Worm (Caenorhabditis elegans): ENCODE results near the gene del-7.

The del-7 gene

DNA sequence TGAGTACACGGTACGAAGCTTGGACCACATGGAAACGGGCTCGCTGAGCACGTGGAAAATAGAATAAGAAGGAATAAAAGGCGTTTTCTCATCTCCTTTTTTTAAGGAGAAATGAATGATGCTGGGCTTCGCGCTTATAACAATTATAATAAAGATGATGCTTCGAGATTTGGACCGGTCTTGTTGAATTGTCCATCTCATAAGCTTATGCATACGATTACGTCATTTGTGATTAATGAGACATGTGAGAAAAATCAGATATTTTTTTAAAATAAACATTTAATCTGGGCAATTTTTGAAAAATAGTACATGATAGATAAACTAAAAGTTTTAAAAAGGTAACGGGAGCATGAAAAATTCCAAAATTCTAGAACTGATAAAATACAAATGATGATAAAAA, 3.0 kb upstream of the del-7 start, which contains the start of gene C46A5.4:
Gene C46A5.4, minus strand, starts transcription at position 101 of the 400 bp plus-strand sequence.
- no peak for TF ChIP-seq dve-1 (tag; optimal IDR thresholded peaks at IDR 0.05; ENCODE audit: insufficient read depth)
- no peak for TF ChIP-seq ceh-20 (GFP tag; IDR thresholded peaks at IDR 0.05)
- TF ChIP-seq nhr-11 (tag; optimal IDR thresholded peaks at IDR 0.05), result no peak
- TF ChIP-seq snpc-4 (tag; optimal IDR thresholded peaks at IDR 0.05), result no peak
- TF ChIP-seq F10B5.3 (tag; optimal IDR thresholded peaks at IDR 0.05), result no peak
- TF ChIP-seq lir-3 (tag; optimal IDR thresholded peaks at IDR 0.05), result no peak
- TF ChIP-seq nhr-42 (GFP tag; IDR thresholded peaks at IDR 0.05), result no peak
- no peak for TF ChIP-seq skn-1 (tag; optimal IDR thresholded peaks at IDR 0.05)
- no peak for TF ChIP-seq nhr-10 (tag; optimal IDR thresholded peaks at IDR 0.05)
- no peak for TF ChIP-seq nhr-28 (tag; optimal IDR thresholded peaks at IDR 0.05)
- no peak for TF ChIP-seq madf-5 (GFP tag; IDR thresholded peaks at IDR 0.05)
- no peak for TF ChIP-seq lin-13 (GFP tag; optimal IDR thresholded peaks at IDR 0.05)
- TF ChIP-seq dmd-6 (GFP tag; IDR thresholded peaks at IDR 0.05), result no peak
- TF ChIP-seq set-16 (GFP tag; IDR thresholded peaks at IDR 0.05), result no peak
- TF ChIP-seq daf-8 (GFP tag; IDR thresholded peaks at IDR 0.05), result no peak
- no peak for TF ChIP-seq nhr-6 (tag; optimal IDR thresholded peaks at IDR 0.05)
- TF ChIP-seq F26F4.8 (GFP tag; conservative IDR thresholded peaks at IDR 0.05), result no peak
- no peak for TF ChIP-seq spr-3 (GFP tag; optimal IDR thresholded peaks at IDR 0.05)

DNA sequence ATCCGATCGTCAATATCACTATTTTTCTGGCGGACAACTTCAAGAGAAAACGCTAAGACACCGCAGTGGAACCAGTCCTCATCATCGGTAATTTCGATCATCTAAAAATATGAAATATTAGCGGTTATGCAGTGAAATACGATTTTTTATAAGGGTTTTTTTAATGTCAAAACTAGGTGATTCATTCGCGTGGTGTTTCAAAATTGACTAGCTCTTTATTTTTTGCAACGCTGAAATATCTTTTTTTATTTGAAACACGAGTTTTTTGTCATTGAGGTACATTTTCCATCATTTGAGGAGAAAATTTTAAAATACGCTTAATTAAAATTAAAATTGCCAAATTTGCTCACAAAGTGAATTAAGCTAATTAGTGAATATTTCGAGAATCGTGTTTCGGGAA, 690 bp upstream of the del-7 start, which contains the start of gene dsb-3:
Gene dsb-3, minus strand, starts transcription at position 101 of the 400 bp plus-strand sequence.
- TF ChIP-seq jun-1 (tag; optimal IDR thresholded peaks at IDR 0.05), result no peak
- no peak for TF ChIP-seq nhr-6 (tag; optimal IDR thresholded peaks at IDR 0.05)
- no peak for TF ChIP-seq mxl-2 (GFP tag; conservative IDR thresholded peaks at IDR 0.05)

- TF ChIP-seq spr-3 (GFP tag; optimal IDR thresholded peaks at IDR 0.05) (no peak), ceh-20 (GFP tag; IDR thresholded peaks at IDR 0.05) (no peak), dve-1 (tag; optimal IDR thresholded peaks at IDR 0.05; ENCODE audit: insufficient read depth) (no peak), F37D6.2 (tag; optimal IDR thresholded peaks at IDR 0.05) (no peak), saeg-2 (GFP tag; IDR thresholded peaks at IDR 0.05) (no peak), Y5F2A.4 (GFP tag; optimal IDR thresholded peaks at IDR 0.05) (no peak), mes-2 (tag; optimal IDR thresholded peaks at IDR 0.05; ENCODE audit: poor library complexity, severe bottlenecking) (no peak), ZK546.5 (tag; optimal IDR thresholded peaks at IDR 0.05) (no peak), set-16 (GFP tag; IDR thresholded peaks at IDR 0.05) (no peak), zfp-2 (tag; optimal IDR thresholded peaks at IDR 0.05) (no peak), zip-2 (tag; optimal IDR thresholded peaks at IDR 0.05) (no peak), cey-2 (tag; optimal IDR thresholded peaks at IDR 0.05; ENCODE audit: borderline replicate concordance, insufficient read depth) (no peak), zag-1 (tag; optimal IDR thresholded peaks at IDR 0.05) (no peak), pqm-1 (tag; optimal IDR thresholded peaks at IDR 0.05) (no peak), lin-39 (tag; optimal IDR thresholded peaks at IDR 0.05) (no peak), tra-1 (GFP tag; IDR thresholded peaks at IDR 0.05) (no peak), daf-8 (GFP tag; IDR thresholded peaks at IDR 0.05) (no peak), hlh-11 (tag; optimal IDR thresholded peaks at IDR 0.05) (no peak), ceh-62 (tag; optimal IDR thresholded peaks at IDR 0.05) (no peak)
These were observed 3.5 kb downstream of the del-7 start, which contains the start of the genes C46A5.6 and C46A5.1 for ce11 chrIV:7763748-7764147. C46A5.6 (minus strand) TSS chrIV:7763848. C46A5.1 (plus strand) TSS chrIV:7763931.

- TF ChIP-seq D1046.2 (GFP tag; IDR thresholded peaks at IDR 0.05) (no peak), snpc-1.2 (GFP tag; IDR thresholded peaks at IDR 0.05) (peak; percentile 67; the same call in 1 of the 2 replicates), lin-38 (GFP tag; IDR thresholded peaks at IDR 0.05) (0 out of 2 replicates have a peak, but pooled peaks have one; percentile 5), unc-62 (GFP tag; optimal IDR thresholded peaks at IDR 0.05 in 1 of 2) (peak in 1 of 2 experiments; percentile 73), unc-62 (tag; optimal IDR thresholded peaks at IDR 0.05) (no peak)
These were observed 4.1 kb downstream of the del-7 start for ce11 chrIV:7764319-7764718.

Measured in whole organism, L4 larva.